Fruit fly (Drosophila melanogaster) whole organism, adult: ENCODE results near the gene PpD6.

Source experiments
- CG11617 ChIP-seq: fragments of 200-800 bp; sonication (Bioruptor generic); optimal IDR thresholded peaks from 2 replicates; lab custom pipeline; 2017; ENCODE audit warnings: mild to moderate bottlenecking, missing biosample characterization, missing genetic modification reagents, missing genetic modification characterization
- CG12768 ChIP-seq: fragments of 200-800 bp; sonication (Bioruptor generic); optimal IDR thresholded peaks from 2 replicates; lab custom pipeline; 2017; ENCODE audit warnings: missing biosample characterization, missing genetic modification characterization, mild to moderate bottlenecking, moderate library complexity, missing genetic modification reagents
- CG14711 ChIP-seq: fragments of 200-800 bp; sonication (Bioruptor generic); optimal IDR thresholded peaks from 2 replicates; lab custom pipeline; 2018; ENCODE audit warnings: missing biosample characterization, mild to moderate bottlenecking, missing genetic modification characterization, moderate library complexity
- CG1620 ChIP-seq: fragments of 200-800 bp; sonication (Bioruptor generic); optimal IDR thresholded peaks from 2 replicates; lab custom pipeline; 2016; ENCODE audit warnings: missing biosample characterization, missing genetic modification characterization
- CG33017 ChIP-seq: fragments of 200-800 bp; sonication (Bioruptor generic); optimal IDR thresholded peaks from 2 replicates; lab custom pipeline; 2018; ENCODE audit warnings: missing biosample characterization, mild to moderate bottlenecking, missing genetic modification characterization, moderate library complexity
- CG5204 ChIP-seq: fragments of 200-800 bp; sonication (Bioruptor generic); optimal IDR thresholded peaks from 2 replicates; lab custom pipeline; 2016; ENCODE audit warnings: missing biosample characterization, missing genetic modification characterization
- CG7045 ChIP-seq: fragments of 200-800 bp; sonication (Bioruptor generic); optimal IDR thresholded peaks from 2 replicates; lab custom pipeline; 2017; ENCODE audit warnings: missing biosample characterization, mild to moderate bottlenecking, missing genetic modification characterization
- CG7101 ChIP-seq: fragments of 200-800 bp; sonication (Bioruptor generic); optimal IDR thresholded peaks from 2 replicates; lab custom pipeline; 2018; ENCODE audit warnings: missing biosample characterization, mild to moderate bottlenecking, missing genetic modification characterization, moderate library complexity
- Clk ChIP-seq: fragments of 200-800 bp; sonication (Bioruptor generic); optimal IDR thresholded peaks from 2 replicates; lab custom pipeline; 2017; ENCODE audit warnings: missing biosample characterization, missing genetic modification characterization
- Crg-1 ChIP-seq: fragments of 200-800 bp; sonication (Bioruptor generic); optimal IDR thresholded peaks from 2 replicates; lab custom pipeline; 2016; ENCODE audit warnings: missing biosample characterization, missing genetic modification characterization
- Hr96 ChIP-seq: fragments of 200-800 bp; sonication (Bioruptor generic); optimal IDR thresholded peaks from 2 replicates; lab custom pipeline; 2016; ENCODE audit warnings: missing biosample characterization, missing genetic modification characterization
- Mnt ChIP-seq: fragments of 200-800 bp; sonication (Bioruptor generic); optimal IDR thresholded peaks from 2 replicates; lab custom pipeline; 2016; ENCODE audit warnings: missing biosample characterization, mild to moderate bottlenecking, missing genetic modification characterization
- bab1 ChIP-seq: fragments of 200-800 bp; sonication (Bioruptor generic); optimal IDR thresholded peaks from 3 replicates; lab custom pipeline; 2019; ENCODE audit warnings: missing biosample characterization, mild to moderate bottlenecking, missing genetic modification characterization, moderate library complexity
- cic ChIP-seq: fragments of 200-800 bp; sonication (Bioruptor generic); optimal IDR thresholded peaks from 2 replicates; lab custom pipeline; 2017; ENCODE audit warnings: missing biosample characterization, mild to moderate bottlenecking, missing genetic modification characterization, moderate library complexity
- cnc ChIP-seq, 2 experiments: fragments of >200 bp; optimal IDR thresholded peaks; 2 replicates each; lab custom pipeline; 2017
- kay ChIP-seq: fragments of 200-800 bp; sonication (Bioruptor generic); peaks from one replicate; lab custom pipeline; 2016; ENCODE audit warnings: missing biosample characterization, missing genetic modification characterization, borderline replicate concordance
- ovo ChIP-seq: fragments of 200-800 bp; sonication (Bioruptor generic); optimal IDR thresholded peaks from 2 replicates; lab custom pipeline; 2016; ENCODE audit warnings: missing biosample characterization, missing genetic modification characterization
- pad ChIP-seq: fragments of 200-800 bp; sonication (Bioruptor generic); optimal IDR thresholded peaks from 3 replicates; lab custom pipeline; 2017; ENCODE audit warnings: missing biosample characterization, missing genetic modification characterization, mild to moderate bottlenecking, moderate library complexity, missing genetic modification reagents
- tj ChIP-seq: fragments of 200-800 bp; sonication (Bioruptor generic); optimal IDR thresholded peaks from 3 replicates; lab custom pipeline; 2017; ENCODE audit warnings: missing biosample characterization, mild to moderate bottlenecking, missing genetic modification characterization, moderate library complexity
- toe ChIP-seq: fragments of 200-800 bp; sonication (Bioruptor generic); optimal IDR thresholded peaks from 2 replicates; lab custom pipeline; 2016; ENCODE audit warnings: missing biosample characterization, missing genetic modification characterization

The PpD6 gene

DNA sequence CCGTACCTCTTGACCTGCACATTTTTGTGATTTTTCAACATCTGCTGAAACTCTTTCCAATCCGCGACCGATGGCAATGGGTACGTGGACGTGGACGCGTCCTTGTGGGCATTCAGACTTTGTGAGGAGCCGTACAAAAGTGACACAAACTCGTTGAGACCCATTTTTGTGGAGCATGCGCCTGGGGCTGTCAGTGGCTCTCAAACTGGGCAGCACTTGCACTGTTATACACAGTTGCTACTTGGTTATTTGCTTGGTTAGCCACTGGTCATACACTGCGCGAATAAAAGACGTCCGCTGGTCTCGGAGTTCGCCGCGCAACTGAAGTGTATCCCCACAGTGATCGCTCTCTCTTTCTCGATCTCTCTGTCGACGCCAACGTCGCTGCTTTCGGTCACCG, 19.2 kb upstream of the PpD6 start:
- TF ChIP-seq CG14711 (tag; lab: Kevin White, UChicago) (no peak), cnc (optimal IDR thresholded peaks at IDR 0.05; lab: Kevin White, UChicago) (no peak), CG5204 (GFP tag; lab: Kevin White, UChicago) (no peak), CG12768 (GFP tag; lab: Kevin White, UChicago) (no peak), ovo (GFP tag; lab: Kevin White, UChicago) (no peak), CG11617 (GFP tag; lab: Kevin White, UChicago) (no peak), toe (no peak), kay (GFP tag; lab: Kevin White, UChicago) (no peak), Clk (GFP tag; lab: Kevin White, UChicago) (no peak), CG1620 (no peak), Crg-1 (no peak), cic (GFP tag; lab: Kevin White, UChicago) (no peak), CG7101 (tag; lab: Kevin White, UChicago) (no peak), CG7045 (GFP tag; lab: Kevin White, UChicago) (no peak), CG33017 (no peak), tj (GFP tag; lab: Kevin White, UChicago) (no peak), Hr96 (GFP tag; lab: Kevin White, UChicago) (no peak), bab1 (GFP tag; lab: Kevin White, UChicago) (no peak), pad (GFP tag; lab: Kevin White, UChicago) (no peak), Mnt (GFP tag; lab: Kevin White, UChicago) (no peak)

DNA sequence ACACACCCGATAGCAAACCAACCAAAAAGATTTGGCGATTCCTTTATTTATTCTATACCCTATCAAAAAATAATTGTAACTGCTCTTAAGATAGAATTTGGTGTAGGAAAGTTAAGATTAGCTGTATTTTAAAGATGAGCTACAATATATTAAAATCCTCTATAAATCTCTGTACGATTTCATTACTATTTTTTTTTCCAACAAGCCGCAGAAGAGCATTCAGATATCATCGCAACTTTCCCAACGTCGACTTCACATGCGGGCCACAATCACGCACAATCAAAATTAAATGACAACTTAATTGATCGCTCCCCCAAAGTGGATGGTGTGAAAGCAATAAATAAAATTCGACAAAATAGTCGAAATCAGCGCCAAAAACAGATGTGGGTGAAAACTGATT, 16.9 kb upstream of the PpD6 start:
- no peak for TF ChIP-seq CG7101 (tag; lab: Kevin White, UChicago)
- TF ChIP-seq Mnt (GFP tag; lab: Kevin White, UChicago): no peak
- no peak for TF ChIP-seq CG14711 (tag; lab: Kevin White, UChicago)
- TF ChIP-seq CG11617 (GFP tag; lab: Kevin White, UChicago): no peak
- no peak for TF ChIP-seq Crg-1
- TF ChIP-seq kay (GFP tag; lab: Kevin White, UChicago): no peak
- no peak for TF ChIP-seq Clk (GFP tag; lab: Kevin White, UChicago)
- no peak for TF ChIP-seq tj (GFP tag; lab: Kevin White, UChicago)
- no peak for TF ChIP-seq ovo (GFP tag; lab: Kevin White, UChicago)
- TF ChIP-seq CG5204 (GFP tag; lab: Kevin White, UChicago): no peak
- TF ChIP-seq CG1620: no peak
- TF ChIP-seq toe: no peak
- TF ChIP-seq Hr96 (GFP tag; lab: Kevin White, UChicago): no peak
- TF ChIP-seq bab1 (GFP tag; lab: Kevin White, UChicago): no peak
- TF ChIP-seq CG33017: no peak

DNA sequence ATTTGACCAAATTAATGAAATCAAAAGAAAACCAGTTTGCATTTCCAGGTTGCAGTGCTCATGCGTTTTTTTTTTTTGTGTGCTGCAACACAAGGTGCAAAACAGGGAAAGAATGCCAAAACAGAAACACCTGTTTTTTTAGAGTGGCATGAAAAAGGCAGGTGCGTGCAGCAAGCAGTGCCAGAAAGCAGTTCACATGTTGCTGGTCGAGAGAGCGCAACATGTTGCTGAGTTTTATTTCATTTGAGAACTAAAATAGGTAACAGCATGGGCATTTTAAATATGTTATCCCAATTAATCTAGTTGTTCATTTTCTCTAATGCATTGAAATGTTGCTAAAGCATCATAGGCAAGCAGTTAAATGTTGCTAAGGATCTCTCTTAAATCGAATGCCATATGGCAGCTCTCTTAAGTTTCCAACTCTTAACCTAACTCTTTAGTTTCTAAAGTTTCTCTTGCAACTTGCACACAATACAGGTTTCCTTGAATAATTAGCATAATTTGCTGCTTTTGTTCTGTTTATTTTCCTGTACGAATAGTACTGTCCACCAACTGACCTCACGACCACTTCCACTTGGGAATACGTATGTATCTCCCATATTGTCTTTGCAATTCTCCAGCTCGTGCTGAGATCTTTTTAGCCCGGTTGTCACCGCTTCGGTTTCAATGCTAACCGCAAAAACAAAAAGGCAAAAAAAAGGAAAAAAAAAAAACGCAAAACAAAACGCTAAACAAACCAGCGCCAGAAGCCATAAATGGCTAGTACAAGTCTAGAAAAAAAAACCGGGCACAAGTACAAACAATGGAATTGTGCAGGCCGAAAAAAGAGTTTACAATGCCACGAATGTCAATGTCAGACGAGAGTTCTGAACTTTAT, 14.3 kb upstream of the PpD6 start:
- peak; percentile 35 for TF ChIP-seq kay (GFP tag; lab: Kevin White, UChicago)
- no peak for TF ChIP-seq Hr96 (GFP tag; lab: Kevin White, UChicago)

DNA sequence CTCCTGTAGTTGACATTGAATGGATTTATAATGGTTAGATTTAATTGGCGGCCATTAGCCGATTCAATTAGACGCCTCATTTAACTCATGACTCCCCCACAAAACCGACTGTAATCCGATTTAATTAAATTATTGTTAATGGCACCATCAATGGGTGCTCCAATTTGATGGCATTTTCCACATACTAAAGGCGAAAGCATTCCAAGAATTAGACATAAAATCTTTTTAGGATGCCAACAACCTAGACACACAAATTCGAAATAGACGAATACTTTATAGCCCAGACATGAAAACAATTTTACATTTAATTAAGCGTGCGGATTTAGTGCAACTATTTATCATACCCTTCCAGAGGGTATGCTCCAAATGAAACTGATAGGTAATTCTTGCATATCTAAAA, 9.5 kb upstream of the PpD6 start:
- TF ChIP-seq Crg-1 (no peak), cnc (optimal IDR thresholded peaks at IDR 0.05; lab: Kevin White, UChicago) (no peak), bab1 (GFP tag; lab: Kevin White, UChicago) (no peak), Clk (GFP tag; lab: Kevin White, UChicago) (no peak), CG5204 (GFP tag; lab: Kevin White, UChicago) (no peak), CG7101 (tag; lab: Kevin White, UChicago) (no peak), toe (no peak), tj (GFP tag; lab: Kevin White, UChicago) (no peak), kay (GFP tag; lab: Kevin White, UChicago) (no peak), pad (GFP tag; lab: Kevin White, UChicago) (no peak), ovo (GFP tag; lab: Kevin White, UChicago) (no peak), CG14711 (tag; lab: Kevin White, UChicago) (no peak), CG7045 (GFP tag; lab: Kevin White, UChicago) (no peak), CG1620 (no peak), CG12768 (GFP tag; lab: Kevin White, UChicago) (no peak), cic (GFP tag; lab: Kevin White, UChicago) (no peak), CG11617 (GFP tag; lab: Kevin White, UChicago) (no peak), Mnt (GFP tag; lab: Kevin White, UChicago) (no peak)

DNA sequence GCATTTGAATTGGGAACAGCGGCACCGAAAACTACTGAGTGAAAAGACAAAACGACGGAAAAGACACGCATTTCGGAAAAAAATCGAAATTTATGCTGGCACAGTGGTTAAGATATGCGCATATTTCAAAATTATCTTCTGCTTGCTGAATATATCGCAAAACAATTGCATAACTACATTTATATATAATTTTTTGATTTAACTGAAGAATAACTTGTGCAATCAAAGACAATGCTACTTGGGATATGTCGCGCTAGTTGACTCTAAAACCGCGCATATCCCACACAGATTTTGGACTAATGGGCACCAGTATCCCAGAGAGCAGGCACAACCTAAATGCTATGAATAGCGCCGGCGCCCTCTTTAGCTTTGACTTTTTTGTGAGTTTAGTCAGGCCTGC, 8.7 kb upstream of the PpD6 start:
- TF ChIP-seq Mnt (GFP tag; lab: Kevin White, UChicago) (no peak), CG12768 (GFP tag; lab: Kevin White, UChicago) (no peak)

DNA sequence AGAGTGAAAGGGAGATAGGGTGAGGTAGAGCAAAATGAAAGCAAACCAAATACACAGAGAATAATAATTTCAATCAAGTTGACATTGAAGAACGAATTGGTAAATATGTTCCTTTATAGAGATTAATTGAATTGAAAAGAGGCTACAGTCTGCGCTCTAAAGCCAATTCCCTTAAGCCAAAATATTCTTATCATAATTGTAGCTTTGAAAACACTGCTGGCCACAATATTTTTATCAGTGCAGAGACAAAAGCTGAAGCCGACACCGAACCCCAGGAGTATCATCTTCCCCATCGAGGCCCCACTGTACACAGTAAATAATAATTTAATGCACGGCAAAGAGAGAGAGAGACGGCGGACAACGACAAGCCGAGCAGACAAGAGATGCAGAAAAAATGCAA, 3.6 kb upstream of the PpD6 start:
- TF ChIP-seq CG14711 (tag; lab: Kevin White, UChicago) (peak; percentile 10), bab1 (GFP tag; lab: Kevin White, UChicago) (peak; percentile 53), Clk (GFP tag; lab: Kevin White, UChicago) (no peak), toe (no peak), CG12768 (GFP tag; lab: Kevin White, UChicago) (peak; percentile 2), cnc (optimal IDR thresholded peaks at IDR 0.05; lab: Kevin White, UChicago) (no peak), CG1620 (no peak), Crg-1 (no peak), pad (GFP tag; lab: Kevin White, UChicago) (no peak)
